Worm (Caenorhabditis elegans): ENCODE data around the gene immp-1.

The immp-1 gene

ce11 chrIII:11826118-11826517 is 51.4 kb downstream of the immp-1 start, which contains the start of gene rsp-8:
TSS of gene rsp-8 (plus strand) at chrIII:11826418.
- no peak for TF ChIP-seq ceh-13 (GFP tag; optimal IDR thresholded peaks at IDR 0.05)
- TF ChIP-seq hmbx-1 (tag; optimal IDR thresholded peaks at IDR 0.05) = no peak
- no peak for TF ChIP-seq ets-7 (tag; optimal IDR thresholded peaks at IDR 0.05)
- no peak for TF ChIP-seq tbx-37 (GFP tag; conservative IDR thresholded peaks at IDR 0.05)
- no peak for TF ChIP-seq ceh-36 (tag; optimal IDR thresholded peaks at IDR 0.05)
- TF ChIP-seq B0310.2 (tag; optimal IDR thresholded peaks at IDR 0.05) = no peak
- TF ChIP-seq scrt-1 (GFP tag; IDR thresholded peaks at IDR 0.05) = no peak
- TF ChIP-seq tra-4 (tag; optimal IDR thresholded peaks at IDR 0.05) = no peak
- TF ChIP-seq pes-1 (GFP tag; IDR thresholded peaks at IDR 0.05) = no peak
- TF ChIP-seq tbx-11 (GFP tag; IDR thresholded peaks at IDR 0.05) = no peak
- TF ChIP-seq sea-1 (GFP tag; conservative IDR thresholded peaks at IDR 0.05) = no peak

Measured in whole organism, early embryonic.